Fruit fly (Drosophila melanogaster): ENCODE data around the gene ND-15.

Gene ND-15

dm6 chr2L:166115-167069, 51.9 kb downstream of the ND-15 start (continued):
- TF ChIP-seq slou (GFP tag; optimal IDR thresholded peaks at IDR 0.05) (peak; percentile 23), D19B (GFP tag; optimal IDR thresholded peaks at IDR 0.05) (peak; percentile 37), Antp (GFP tag; optimal IDR thresholded peaks at IDR 0.05) (no peak), CG9727 (GFP tag; optimal IDR thresholded peaks at IDR 0.05) (peak; percentile 85), Dip3 (GFP tag; optimal IDR thresholded peaks at IDR 0.05) (peak; percentile 65), Dp (GFP tag; optimal IDR thresholded peaks at IDR 0.05) (no peak), chn (GFP tag; optimal IDR thresholded peaks at IDR 0.05) (peak; percentile 38), CG11093 (GFP tag; IDR thresholded peaks at IDR 0.05) (no peak; the same call in 2 of the 3 replicates), dati (GFP tag; IDR thresholded peaks at IDR 0.05) (no peak), CG4404 (GFP tag; IDR thresholded peaks at IDR 0.05) (no peak), Atf6 (GFP tag; IDR thresholded peaks at IDR 0.05) (no peak), CG8765 (GFP tag; IDR thresholded peaks at IDR 0.05) (no peak), Ravus (GFP tag; IDR thresholded peaks at IDR 0.05) (no peak), Neu2 (GFP tag; optimal IDR thresholded peaks at IDR 0.05; ENCODE audit: borderline replicate concordance) (no peak), Hr39 (optimal IDR thresholded peaks at IDR 0.05) (no peak), CG18619 (GFP tag; optimal IDR thresholded peaks at IDR 0.05) (peak; percentile 81), gsb-n (tag; optimal IDR thresholded peaks at IDR 0.05) (peak; percentile 59), CG10267 (tag; optimal IDR thresholded peaks at IDR 0.05) (peak; percentile 26), CG7357 (GFP tag; IDR thresholded peaks at IDR 0.05) (no peak), stwl (tag; optimal IDR thresholded peaks at IDR 0.05) (no peak), zf30C (GFP tag; optimal IDR thresholded peaks at IDR 0.05) (peak; percentile 48), tll (GFP tag; optimal IDR thresholded peaks at IDR 0.05) (peak in 1 of 2 experiments; percentile 94), aop (GFP tag; IDR thresholded peaks at IDR 0.05) (no peak), CG13424 (tag; optimal IDR thresholded peaks at IDR 0.05) (peak; percentile 62), kni (GFP tag; optimal IDR thresholded peaks at IDR 0.05) (peak; percentile 96), CG4282 (GFP tag; optimal IDR thresholded peaks at IDR 0.05) (peak; percentile 67), CG11456 (GFP tag; IDR thresholded peaks at IDR 0.05) (no peak), CkIIα-i1 (GFP tag; IDR thresholded peaks at IDR 0.05) (no peak), vvl (GFP tag; IDR thresholded peaks at IDR 0.05) (no peak), NK7.1 (GFP tag; optimal IDR thresholded peaks at IDR 0.05) (peak; percentile 57), Gug (GFP tag; IDR thresholded peaks at IDR 0.05) (no peak), maf-S (GFP tag; optimal IDR thresholded peaks at IDR 0.05) (peak; percentile 38), CG9932 (GFP tag; IDR thresholded peaks at IDR 0.05) (no peak), CG17829 (tag; optimal IDR thresholded peaks at IDR 0.05) (peak; percentile 62), zfh1 (GFP tag; IDR thresholded peaks at IDR 0.05) (no peak), PHDP (tag; optimal IDR thresholded peaks at IDR 0.05) (peak; percentile 81), CG10366 (GFP tag; IDR thresholded peaks at IDR 0.05) (no peak), oc (tag; optimal IDR thresholded peaks at IDR 0.05) (peak; percentile 21), ftz-f1 (GFP tag; optimal IDR thresholded peaks at IDR 0.05) (peak; percentile 36), CG32772 (GFP tag; IDR thresholded peaks at IDR 0.05) (no peak), seq (GFP tag; IDR thresholded peaks at IDR 0.05) (no peak), dimm (GFP tag; IDR thresholded peaks at IDR 0.05) (no peak), lola (GFP tag; optimal IDR thresholded peaks at IDR 0.05) (peak in 1 of 3 experiments; percentile 34), Xrp1 (GFP tag; IDR thresholded peaks at IDR 0.05) (no peak), Opbp (GFP tag; IDR thresholded peaks at IDR 0.05; ENCODE audit: partially characterized antibody) (no peak), CG4617 (GFP tag; optimal IDR thresholded peaks at IDR 0.05; ENCODE audit: borderline replicate concordance) (no peak), CG33557 (GFP tag; optimal IDR thresholded peaks at IDR 0.05) (peak; percentile 56), sr (GFP tag; IDR thresholded peaks at IDR 0.05) (no peak), CG30020 (tag; optimal IDR thresholded peaks at IDR 0.05) (no peak)
